Worm (Caenorhabditis elegans) whole organism, L1 larva: Measurements from ENCODE around the gene glr-6.

Experiments
- ama-1 ChIP-seq: fragments of 150-350 bp; optimal IDR thresholded peaks from 2 replicates; lab custom pipeline; 2014
- ceh-63 ChIP-seq: fragments of 200-800 bp; sonication (Bioruptor generic); optimal IDR thresholded peaks from 2 replicates; lab custom pipeline; 2018; ENCODE audit warnings: mild to moderate bottlenecking, missing genetic modification characterization, missing compliant biosample characterization
- dpl-1 ChIP-seq, 3 experiments: fragments of 150-350 bp in 2 of 3; sonication (generic microtip) in 1 of 3; optimal IDR thresholded peaks; 2 replicates each; lab custom pipeline; 2014 to 2017; ENCODE audit warnings: missing biosample characterization in 3 of 3, missing genetic modification characterization in 3 of 3, missing genetic modification reagents in 3 of 3
- dsc-1 ChIP-seq: sonication (generic microtip); optimal IDR thresholded peaks from 2 replicates; lab custom pipeline; 2016; ENCODE audit warnings: mild to moderate bottlenecking, missing genetic modification characterization, missing compliant biosample characterization
- elt-2 ChIP-seq: sonication (generic microtip); optimal IDR thresholded peaks from 2 replicates; lab custom pipeline; 2016; ENCODE audit warnings: missing genetic modification characterization, mild to moderate bottlenecking, inconsistent platforms, missing compliant biosample characterization, missing genetic modification reagents
- fkh-10 ChIP-seq: sonication (generic microtip); optimal IDR thresholded peaks from 2 replicates; lab custom pipeline; 2017; ENCODE audit warnings: missing biosample characterization, missing genetic modification reagents, missing genetic modification characterization
- nhr-12 ChIP-seq: sonication (generic microtip); optimal IDR thresholded peaks from 2 replicates; lab custom pipeline; 2017; ENCODE audit warnings: missing biosample characterization, missing genetic modification characterization
- pax-3 ChIP-seq: fragments of 200-800 bp; sonication (Bioruptor generic); optimal IDR thresholded peaks from 2 replicates; lab custom pipeline; 2018; ENCODE audit warnings: mild to moderate bottlenecking, missing genetic modification characterization, moderate library complexity, missing compliant biosample characterization
- pqm-1 ChIP-seq: sonication (generic microtip); optimal IDR thresholded peaks from 3 replicates; lab custom pipeline; 2017; ENCODE audit warnings: missing biosample characterization, missing genetic modification characterization
- unc-130 ChIP-seq: fragments of 150-350 bp; optimal IDR thresholded peaks from 2 replicates; lab custom pipeline; 2017; ENCODE audit warnings: missing biosample characterization, missing genetic modification characterization, inconsistent platforms
- unc-62 ChIP-seq: fragments of 150-350 bp; optimal IDR thresholded peaks from 2 replicates; lab custom pipeline; 2014; ENCODE audit warnings: missing biosample characterization, missing genetic modification reagents, missing genetic modification characterization
- unc-86 ChIP-seq: sonication (generic microtip); optimal IDR thresholded peaks from 2 replicates; lab custom pipeline; 2016; ENCODE audit warnings: missing genetic modification characterization, missing compliant biosample characterization
- ztf-11 ChIP-seq, 2 experiments: sonication (generic microtip); optimal IDR thresholded peaks; 2 replicates each; lab custom pipeline; 2016 to 2017; ENCODE audit warnings: missing genetic modification characterization in 2 of 2, missing biosample characterization in 1 of 2, missing compliant biosample characterization in 1 of 2

DNA sequence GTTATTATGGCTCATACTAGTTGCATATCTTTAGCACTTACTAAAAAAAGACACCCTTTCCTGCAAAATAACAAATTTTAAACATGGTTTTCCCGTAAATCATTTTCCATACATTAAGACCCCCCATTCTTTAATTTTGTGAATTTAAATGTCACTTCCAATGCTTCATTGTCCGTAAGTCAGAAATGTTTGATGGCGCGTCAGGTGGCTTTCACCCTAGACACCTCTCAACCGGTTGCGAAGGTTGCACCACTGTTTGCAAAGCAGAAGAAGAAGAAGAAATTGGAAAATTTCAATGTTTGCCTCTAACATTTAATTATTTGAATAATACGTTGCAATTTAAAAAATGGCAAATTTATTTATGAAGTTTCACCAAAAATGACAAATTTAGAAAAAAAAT is 39.0 kb downstream of the glr-6 start:
- TF ChIP-seq dpl-1 (GFP tag; optimal IDR thresholded peaks at IDR 0.05; lab: Kevin White, UChicago) (no peak), elt-2 (no peak), fkh-10 (GFP tag; lab: Kevin White, UChicago) (no peak), unc-86 (tag; lab: Kevin White, UChicago) (no peak), pax-3 (no peak), nhr-12 (no peak), pqm-1 (no peak), ceh-63 (GFP tag; lab: Kevin White, UChicago) (no peak), unc-62 (no peak), ztf-11 (tag; optimal IDR thresholded peaks at IDR 0.05; lab: Kevin White, UChicago) (no peak), ama-1 (lab: Kevin White, UChicago) (no peak), unc-130 (tag; lab: Kevin White, UChicago) (no peak), dsc-1 (no peak)
